Worm (Caenorhabditis elegans): Measurements from ENCODE around the gene F52E4.5.

- TF ChIP-seq ztf-11 (tag; optimal IDR thresholded peaks at IDR 0.05): no peak
- no peak for TF ChIP-seq ama-1 (optimal IDR thresholded peaks at IDR 0.05)
- TF ChIP-seq egl-27 (tag; optimal IDR thresholded peaks at IDR 0.05): no peak
- TF ChIP-seq sox-4 (tag; optimal IDR thresholded peaks at IDR 0.05): no peak
- TF ChIP-seq unc-62 (GFP tag; optimal IDR thresholded peaks at IDR 0.05): no peak
- TF ChIP-seq sptf-1 (tag; optimal IDR thresholded peaks at IDR 0.05): no peak
- TF ChIP-seq tbx-2 (tag; optimal IDR thresholded peaks at IDR 0.05): peak; percentile 43
- no peak for TF ChIP-seq lin-15B (tag; optimal IDR thresholded peaks at IDR 0.05)
- no peak for TF ChIP-seq pqm-1 (tag; optimal IDR thresholded peaks at IDR 0.05)
- TF ChIP-seq ceh-82 (tag; optimal IDR thresholded peaks at IDR 0.05): peak in 2 of 3 experiments; percentile 1 to 52
These were observed 39.1 kb upstream of the F52E4.5 start for ce11 chrX:3126233-3126632.

Measured in whole organism, L1 larva.